Worm (Caenorhabditis elegans) whole organism, mixed stage, embryonic: ENCODE data around the gene Y47D7A.3.

Source experiments
- M03D4.4 ChIP-seq: sonication (generic microtip); optimal IDR thresholded peaks from 2 replicates; lab custom pipeline; 2017; ENCODE audit warnings: mild to moderate bottlenecking, missing genetic modification characterization, missing compliant biosample characterization
- bed-3 ChIP-seq: fragments of 200-800 bp; sonication (Bioruptor generic); optimal IDR thresholded peaks from 3 replicates; lab custom pipeline; 2018; ENCODE audit warnings: mild to moderate bottlenecking, missing genetic modification characterization, moderate library complexity, missing compliant biosample characterization
- blmp-1 ChIP-seq: fragments of 150-350 bp; optimal IDR thresholded peaks from 2 replicates; lab custom pipeline; 2014; ENCODE audit warnings: missing biosample characterization, missing genetic modification characterization
- ceh-39 ChIP-seq: fragments of 150-350 bp; optimal IDR thresholded peaks from 2 replicates; lab custom pipeline; 2014; ENCODE audit warnings: missing biosample characterization, missing genetic modification characterization
- ceh-43 ChIP-seq: fragments of 200-800 bp; sonication (Bioruptor generic); optimal IDR thresholded peaks from 2 replicates; lab custom pipeline; 2018; ENCODE audit warnings: mild to moderate bottlenecking, missing genetic modification characterization, moderate library complexity, missing compliant biosample characterization
- ceh-83 ChIP-seq: fragments of 200-800 bp; sonication (Bioruptor generic); optimal IDR thresholded peaks from 2 replicates; lab custom pipeline; 2018; ENCODE audit warnings: mild to moderate bottlenecking, missing genetic modification characterization, missing compliant biosample characterization
- ces-1 ChIP-seq: fragments of 150-350 bp; optimal IDR thresholded peaks from 2 replicates; lab custom pipeline; 2014; ENCODE audit warnings: missing biosample characterization, missing genetic modification reagents, missing genetic modification characterization
- cnd-1 ChIP-seq: fragments of 200-800 bp; sonication (Bioruptor generic); optimal IDR thresholded peaks from 2 replicates; lab custom pipeline; 2018; ENCODE audit warnings: mild to moderate bottlenecking, missing genetic modification characterization, missing compliant biosample characterization
- drap-1 ChIP-seq: fragments of 200-800 bp; sonication (Bioruptor generic); optimal IDR thresholded peaks from 3 replicates; lab custom pipeline; 2018; ENCODE audit warnings: mild to moderate bottlenecking, missing genetic modification characterization, missing compliant biosample characterization
- elt-1 ChIP-seq: sonication (generic microtip); optimal IDR thresholded peaks from 2 replicates; lab custom pipeline; 2017; ENCODE audit warnings: missing genetic modification characterization, mild to moderate bottlenecking, missing compliant biosample characterization, antibody characterized with exemption, moderate library complexity, borderline replicate concordance; ENCODE audit not compliant: insufficient read depth
- flh-1 ChIP-seq: fragments of 200-800 bp; sonication (Bioruptor generic); optimal IDR thresholded peaks from 2 replicates; lab custom pipeline; 2018; ENCODE audit warnings: mild to moderate bottlenecking, missing genetic modification characterization, moderate library complexity, missing compliant biosample characterization
- hlh-1 ChIP-seq: fragments of 150-350 bp; optimal IDR thresholded peaks from 2 replicates; lab custom pipeline; 2014; ENCODE audit warnings: missing biosample characterization, missing genetic modification reagents, missing genetic modification characterization
- lin-13 ChIP-seq: fragments of 150-350 bp; optimal IDR thresholded peaks from 2 replicates; lab custom pipeline; 2014; ENCODE audit warnings: missing biosample characterization, missing genetic modification characterization
- lsy-2 ChIP-seq: fragments of 150-350 bp; optimal IDR thresholded peaks from 2 replicates; lab custom pipeline; 2014; ENCODE audit warnings: missing biosample characterization, missing genetic modification characterization
- mep-1 ChIP-seq: fragments of 150-350 bp; optimal IDR thresholded peaks from 2 replicates; lab custom pipeline; 2017; ENCODE audit warnings: missing biosample characterization, missing genetic modification reagents, missing genetic modification characterization, inconsistent platforms
- mls-2 ChIP-seq: sonication (generic microtip); optimal IDR thresholded peaks from 2 replicates; lab custom pipeline; 2016; ENCODE audit warnings: mild to moderate bottlenecking, missing genetic modification characterization, moderate library complexity, missing compliant biosample characterization
- nhr-12 ChIP-seq: fragments of 150-350 bp; optimal IDR thresholded peaks from 2 replicates; lab custom pipeline; 2014; ENCODE audit warnings: missing biosample characterization, missing genetic modification characterization
- nhr-2 ChIP-seq: fragments of 150-350 bp; optimal IDR thresholded peaks from 2 replicates; lab custom pipeline; 2014; ENCODE audit warnings: missing biosample characterization, missing genetic modification characterization
- nhr-237 ChIP-seq: fragments of 150-350 bp; optimal IDR thresholded peaks from 2 replicates; lab custom pipeline; 2014; ENCODE audit warnings: missing biosample characterization, missing genetic modification characterization
- nhr-28 ChIP-seq: fragments of 150-350 bp; optimal IDR thresholded peaks from 2 replicates; lab custom pipeline; 2014; ENCODE audit warnings: missing biosample characterization, missing genetic modification characterization
- nhr-76 ChIP-seq: sonication (generic microtip); optimal IDR thresholded peaks from 2 replicates; lab custom pipeline; 2017; ENCODE audit warnings: missing biosample characterization, missing genetic modification characterization
- pha-4 ChIP-seq: fragments of 150-350 bp; optimal IDR thresholded peaks from 2 replicates; lab custom pipeline; 2018; ENCODE audit warnings: missing biosample characterization, missing genetic modification reagents, missing genetic modification characterization
- sem-2 ChIP-seq: fragments of 200-800 bp; sonication (Bioruptor generic); optimal IDR thresholded peaks from 2 replicates; lab custom pipeline; 2018; ENCODE audit warnings: mild to moderate bottlenecking, missing genetic modification characterization, missing compliant biosample characterization
- snpc-4 ChIP-seq: fragments of 150-350 bp; optimal IDR thresholded peaks from 2 replicates; lab custom pipeline; 2014; ENCODE audit warnings: missing biosample characterization, missing genetic modification characterization
- unc-120 ChIP-seq: sonication (generic microtip); optimal IDR thresholded peaks from 2 replicates; lab custom pipeline; 2017; ENCODE audit warnings: missing genetic modification characterization, missing compliant biosample characterization; ENCODE audit not compliant: poor library complexity, severe bottlenecking
- unc-39 ChIP-seq: fragments of 150-350 bp; optimal IDR thresholded peaks from 2 replicates; lab custom pipeline; 2014; ENCODE audit warnings: missing biosample characterization, missing genetic modification characterization
- zip-8 ChIP-seq: fragments of 150-350 bp; optimal IDR thresholded peaks from 2 replicates; lab custom pipeline; 2014; ENCODE audit warnings: missing biosample characterization, missing genetic modification characterization
- ztf-11 ChIP-seq: fragments of 150-350 bp; optimal IDR thresholded peaks from 2 replicates; lab custom pipeline; 2014; ENCODE audit warnings: missing biosample characterization, missing genetic modification characterization

The Y47D7A.3 gene

ce11 chrV:4435411-4435981 lies 24.8 kb downstream of the Y47D7A.3 start, which contains the start of gene Y47D7A.13:
TSS of gene Y47D7A.13 (minus strand) at chrV:4435927.
- TF ChIP-seq ceh-43 (GFP tag; lab: Kevin White, UChicago) (no peak), ceh-83 (GFP tag; lab: Kevin White, UChicago) (no peak), sem-2 (peak; percentile 8)

DNA sequence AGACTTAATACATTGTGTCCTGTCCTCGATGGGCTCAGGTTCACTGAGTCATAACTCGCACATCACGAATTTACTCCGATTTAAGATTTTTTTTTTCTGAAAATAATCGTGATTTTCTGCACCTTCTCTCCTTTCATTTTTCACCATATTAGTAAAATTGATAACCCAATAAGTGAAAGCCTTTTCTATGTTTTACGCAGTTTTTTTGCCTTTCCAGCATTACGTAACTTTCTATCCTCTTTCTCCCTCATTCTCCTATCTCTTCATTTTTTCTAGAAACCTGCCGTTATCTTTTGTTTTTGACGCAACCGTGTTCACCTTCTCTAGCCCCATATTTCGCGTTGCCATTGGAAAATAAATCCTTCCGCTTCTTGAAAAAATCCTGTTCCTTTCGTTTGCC lies 26.5 kb downstream of the Y47D7A.3 start:
- TF ChIP-seq mls-2 (tag; lab: Kevin White, UChicago) = no peak
- TF ChIP-seq blmp-1 (tag; lab: Kevin White, UChicago) = no peak
- TF ChIP-seq lsy-2 (tag; lab: Kevin White, UChicago) = no peak
- TF ChIP-seq zip-8 (tag; lab: Kevin White, UChicago) = peak; percentile 0

DNA sequence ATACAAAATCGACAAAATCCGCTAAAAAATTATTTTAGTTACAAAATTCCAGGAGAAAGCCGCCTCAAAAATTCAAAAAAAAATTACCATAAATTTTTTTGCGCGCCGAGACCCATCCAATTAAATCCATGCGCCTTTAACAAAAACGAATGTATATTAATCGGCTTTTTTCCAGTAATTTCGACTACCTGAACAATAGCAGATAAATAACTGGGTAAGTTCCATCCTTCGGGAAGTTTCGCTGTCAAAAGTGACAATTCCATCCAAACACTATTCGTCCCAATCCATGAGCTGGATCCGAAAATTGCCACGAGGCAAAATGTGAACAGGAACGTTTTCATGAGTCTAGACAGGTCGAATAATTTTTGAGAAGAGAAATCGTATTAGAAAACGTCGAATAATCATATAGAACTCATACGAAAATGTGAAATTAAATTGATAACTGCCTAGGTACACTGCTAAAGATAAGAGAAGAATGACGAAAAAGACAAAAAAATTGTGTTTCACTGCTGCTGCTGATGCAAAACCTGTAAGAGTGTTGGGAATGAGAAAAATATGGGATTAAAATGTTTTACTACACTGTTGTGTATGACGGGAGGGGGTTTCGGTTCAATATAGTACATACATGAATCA lies 32.1 kb downstream of the Y47D7A.3 start, which contains the start of gene rft-1:
Gene rft-1 (minus strand): TSS at position 475 of the 633 bp plus-strand sequence.
- no peak for TF ChIP-seq ztf-11
- no peak for TF ChIP-seq pha-4 (tag; lab: Kevin White, UChicago)
- TF ChIP-seq nhr-2 (tag; lab: Kevin White, UChicago) = no peak
- no peak for TF ChIP-seq elt-1 (tag; lab: Kevin White, UChicago)
- TF ChIP-seq M03D4.4 (tag; lab: Kevin White, UChicago) = no peak
- no peak for TF ChIP-seq lin-13 (tag; lab: Kevin White, UChicago)

DNA sequence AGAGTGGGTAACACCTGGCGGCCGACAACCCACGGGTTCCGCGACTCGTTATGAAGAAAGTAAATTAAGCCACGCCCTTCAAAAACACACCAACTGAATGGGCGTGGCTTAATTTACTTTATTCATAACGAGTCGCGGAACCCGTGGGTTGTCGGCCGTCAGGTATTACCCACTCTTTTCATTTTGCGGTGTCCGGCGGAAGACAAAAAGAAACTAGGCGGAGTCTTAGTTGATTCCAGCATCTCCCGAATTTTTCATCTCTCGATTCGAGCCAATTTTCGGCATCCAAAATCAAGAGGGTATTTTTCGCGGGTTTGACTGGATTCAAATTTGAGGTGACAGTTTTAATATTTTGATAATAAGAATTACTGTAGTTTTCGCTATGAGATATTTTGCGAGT lies 36.9 kb downstream of the Y47D7A.3 start:
- TF ChIP-seq unc-39 (tag; lab: Kevin White, UChicago) (no peak), ceh-39 (tag; lab: Kevin White, UChicago) (no peak), ceh-43 (GFP tag; lab: Kevin White, UChicago) (no peak), unc-120 (tag; lab: Kevin White, UChicago) (no peak), ces-1 (GFP tag; lab: Kevin White, UChicago) (no peak), drap-1 (GFP tag; lab: Kevin White, UChicago) (no peak), nhr-76 (tag; lab: Kevin White, UChicago) (no peak), nhr-2 (tag; lab: Kevin White, UChicago) (no peak), elt-1 (tag; lab: Kevin White, UChicago) (no peak), nhr-28 (tag; lab: Kevin White, UChicago) (no peak), ztf-11 (no peak), ceh-83 (GFP tag; lab: Kevin White, UChicago) (no peak), flh-1 (no peak), blmp-1 (tag; lab: Kevin White, UChicago) (no peak), mls-2 (tag; lab: Kevin White, UChicago) (no peak), bed-3 (GFP tag; lab: Kevin White, UChicago) (no peak), cnd-1 (no peak), nhr-12 (tag; lab: Kevin White, UChicago) (no peak), zip-8 (tag; lab: Kevin White, UChicago) (no peak), M03D4.4 (tag; lab: Kevin White, UChicago) (no peak)

DNA sequence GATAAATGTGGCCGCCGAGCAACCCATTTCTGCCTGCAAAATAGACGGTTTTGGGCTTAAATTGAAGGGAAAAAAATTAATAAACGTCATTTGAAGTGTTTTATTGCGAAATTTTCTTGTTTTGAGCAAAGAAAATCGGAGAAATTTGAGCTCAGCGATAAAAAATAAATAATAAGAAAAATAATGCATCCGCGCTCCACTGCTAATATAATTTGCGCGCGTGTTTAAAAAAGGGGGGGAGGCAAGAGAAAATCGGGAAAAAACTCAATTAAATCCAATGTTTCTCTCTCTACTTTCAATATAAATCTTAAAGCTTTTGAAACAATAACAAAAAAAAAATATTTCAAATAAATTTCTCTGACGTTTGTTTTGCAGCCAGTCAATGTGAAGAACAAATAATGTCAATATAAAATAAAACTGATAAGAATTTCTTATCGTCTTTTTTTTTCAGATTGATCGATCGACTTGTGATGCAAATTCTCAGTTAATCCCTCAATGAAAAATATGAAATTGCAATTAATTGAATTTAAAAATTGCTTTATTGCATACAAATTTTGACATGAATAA lies 39.9 kb downstream of the Y47D7A.3 start, which contains the start of gene rft-2:
Gene rft-2 (minus strand): TSS at position 41 of the 567 bp plus-strand sequence.
- TF ChIP-seq ceh-83 (GFP tag; lab: Kevin White, UChicago) = no peak
- TF ChIP-seq unc-39 (tag; lab: Kevin White, UChicago) = no peak
- TF ChIP-seq mep-1 (tag; lab: Kevin White, UChicago) = peak; percentile 29
- TF ChIP-seq hlh-1 (tag; lab: Kevin White, UChicago) = no peak
- peak; percentile 14 for TF ChIP-seq nhr-237
- TF ChIP-seq ces-1 (GFP tag; lab: Kevin White, UChicago) = peak; percentile 93

DNA sequence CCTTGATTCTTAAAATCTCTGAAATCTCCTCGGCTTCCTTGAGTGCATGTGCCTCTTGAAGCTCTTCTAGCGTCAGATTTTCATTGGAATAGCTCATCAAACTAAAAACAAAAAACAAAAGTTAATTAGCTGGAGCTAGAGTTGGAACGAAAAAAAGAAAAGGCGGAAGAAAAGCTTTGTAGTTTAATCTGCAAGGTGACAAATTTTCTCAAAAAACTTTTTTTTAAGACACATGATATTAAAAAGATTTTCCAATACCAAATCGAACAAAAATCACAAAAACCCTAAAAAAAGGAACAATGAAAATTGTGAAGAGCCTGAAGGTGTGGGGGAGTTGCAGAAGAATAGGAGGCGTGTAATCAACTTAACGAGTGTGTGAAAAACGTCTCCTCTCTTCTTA lies 43.9 kb downstream of the Y47D7A.3 start, which contains the start of gene gnrr-5:
Gene gnrr-5 (minus strand): TSS at position 101 of the 400 bp plus-strand sequence.
- TF ChIP-seq nhr-28 (tag; lab: Kevin White, UChicago) = no peak
- no peak for TF ChIP-seq flh-1
- TF ChIP-seq ces-1 (GFP tag; lab: Kevin White, UChicago) = no peak
- no peak for TF ChIP-seq drap-1 (GFP tag; lab: Kevin White, UChicago)
- TF ChIP-seq unc-39 (tag; lab: Kevin White, UChicago) = no peak
- TF ChIP-seq snpc-4 (tag; lab: Kevin White, UChicago) = no peak
- no peak for TF ChIP-seq M03D4.4 (tag; lab: Kevin White, UChicago)
- TF ChIP-seq zip-8 (tag; lab: Kevin White, UChicago) = no peak
- TF ChIP-seq elt-1 (tag; lab: Kevin White, UChicago) = no peak
- no peak for TF ChIP-seq sem-2
